Worm (Caenorhabditis elegans): ENCODE measurements around the gene F32D8.3.

DNA sequence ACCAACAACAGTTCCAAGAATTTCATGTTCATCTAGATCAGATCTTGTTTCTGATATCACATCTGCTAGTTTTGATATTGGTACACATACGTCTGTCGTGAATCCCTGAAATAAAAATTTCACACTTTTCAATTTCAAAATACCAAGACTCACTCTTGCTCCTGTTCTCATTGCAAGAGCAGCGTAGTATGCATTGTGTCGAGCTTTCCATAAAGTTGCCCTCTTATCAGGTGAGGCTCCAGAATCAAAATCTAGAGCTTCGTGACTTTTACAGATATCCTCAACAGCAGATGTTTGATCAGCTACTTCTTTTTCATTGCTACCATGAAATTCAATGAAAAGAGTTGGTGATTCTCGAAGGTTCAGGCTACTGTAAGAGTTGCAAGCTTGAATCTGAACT lies 2.4 kb downstream of the F32D8.3 start, which contains the start of gene F32D8.11:
- no peak for TF ChIP-seq him-1 (tag; optimal IDR thresholded peaks at IDR 0.05)
- TF ChIP-seq W03F9.2 (tag; optimal IDR thresholded peaks at IDR 0.05) = no peak
